Fruit fly (Drosophila melanogaster): ENCODE measurements around the gene hdm.

The hdm gene

DNA sequence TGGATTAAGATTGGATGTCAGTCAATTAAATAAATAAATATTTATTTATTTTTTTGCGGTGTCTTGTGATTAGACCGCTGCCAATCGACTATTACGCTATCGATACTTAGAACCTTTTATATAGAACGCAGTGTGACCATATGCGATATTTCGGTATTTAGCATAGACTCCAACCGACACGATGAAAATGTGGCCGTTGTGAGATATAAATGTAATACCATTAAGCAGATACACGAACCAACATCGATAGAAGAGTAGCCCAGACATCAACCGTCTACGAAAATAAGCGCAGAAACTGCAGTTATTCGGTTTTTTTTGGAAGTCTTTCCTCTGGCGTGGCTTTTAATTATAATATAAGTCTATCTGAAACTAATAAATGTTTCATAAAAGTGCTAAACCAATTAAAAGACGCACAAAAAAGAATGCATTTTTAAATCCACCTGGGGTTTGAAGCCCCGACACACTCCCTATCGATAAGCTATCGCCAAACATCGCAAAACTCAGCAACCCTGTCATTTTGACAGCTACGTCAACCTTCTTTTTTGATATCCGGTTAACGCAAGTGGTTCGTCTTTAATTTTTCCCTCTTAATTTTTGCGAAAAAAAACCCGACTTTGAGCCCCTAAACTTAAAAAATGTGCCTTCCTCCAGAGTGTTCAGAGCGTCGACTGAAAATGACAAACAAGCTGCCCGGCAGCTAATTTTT is 13.4 kb upstream of the hdm start, which contains the start of the genes Dhdds and RpS14a (continued):
- TF ChIP-seq sima (GFP tag; optimal IDR thresholded peaks at IDR 0.05) (no peak), trh (GFP tag; optimal IDR thresholded peaks at IDR 0.05) (peak; percentile 52), Fer3 (tag; optimal IDR thresholded peaks at IDR 0.05) (peak; percentile 24), sob (GFP tag; IDR thresholded peaks at IDR 0.05) (no peak), bigmax (GFP tag; optimal IDR thresholded peaks at IDR 0.05) (no peak), rib (GFP tag; IDR thresholded peaks at IDR 0.05) (no peak), sr (GFP tag; IDR thresholded peaks at IDR 0.05) (no peak), CG1832 (GFP tag; optimal IDR thresholded peaks at IDR 0.05) (no peak), CG11560 (tag; IDR thresholded peaks at IDR 0.05) (peak; percentile 70; the same call in 2 of the 3 replicates), CG11504 (tag; optimal IDR thresholded peaks at IDR 0.05) (no peak), CG15073 (GFP tag; optimal IDR thresholded peaks at IDR 0.05) (no peak), CG18011 (GFP tag; optimal IDR thresholded peaks at IDR 0.05) (peak; percentile 42), dysf (GFP tag; IDR thresholded peaks at IDR 0.05) (peak; percentile 35; the same call in 1 of the 3 replicates), Oli (tag; optimal IDR thresholded peaks at IDR 0.05) (peak; percentile 33), Max (GFP tag; optimal IDR thresholded peaks at IDR 0.05) (peak; percentile 56), ro (GFP tag; IDR thresholded peaks at IDR 0.05) (no peak), luna (GFP tag; optimal IDR thresholded peaks at IDR 0.05) (no peak), knrl (GFP tag; IDR thresholded peaks at IDR 0.05; ENCODE audit: partially characterized antibody) (peak; percentile 89), CG18619 (GFP tag; optimal IDR thresholded peaks at IDR 0.05) (peak; percentile 73), hb (GFP tag; IDR thresholded peaks at IDR 0.05; ENCODE audit: partially characterized antibody) (peak; percentile 75; the same call in 2 of the 3 replicates), CG2202 (tag; optimal IDR thresholded peaks at IDR 0.05) (peak; percentile 26), stc (GFP tag; IDR thresholded peaks at IDR 0.05) (no peak), bbx (GFP tag; IDR thresholded peaks at IDR 0.05; ENCODE audit: partially characterized antibody) (peak; percentile 58), CG30431 (GFP tag; optimal IDR thresholded peaks at IDR 0.05) (peak; percentile 20), CG12769 (tag; optimal IDR thresholded peaks at IDR 0.05) (no peak), pum (GFP tag; optimal IDR thresholded peaks at IDR 0.05) (no peak), CG18764 (GFP tag; optimal IDR thresholded peaks at IDR 0.05) (peak; percentile 25), Lpt (GFP tag; optimal IDR thresholded peaks at IDR 0.05) (no peak), HLH3B (GFP tag; IDR thresholded peaks at IDR 0.05) (no peak), CG3407 (GFP tag; optimal IDR thresholded peaks at IDR 0.05) (peak; percentile 64), nerfin-1 (tag; optimal IDR thresholded peaks at IDR 0.05) (peak; percentile 44), CG11456 (GFP tag; IDR thresholded peaks at IDR 0.05) (peak; percentile 52; the same call in 1 of the 3 replicates), CG7928 (GFP tag; optimal IDR thresholded peaks at IDR 0.05) (peak; percentile 62), tin (GFP tag; optimal IDR thresholded peaks at IDR 0.05) (peak; percentile 17), CG12299 (tag; optimal IDR thresholded peaks at IDR 0.05) (no peak), zen (tag; optimal IDR thresholded peaks at IDR 0.05) (peak; percentile 25), Bteb2 (GFP tag; optimal IDR thresholded peaks at IDR 0.05) (peak; percentile 30), sisA (GFP tag; IDR thresholded peaks at IDR 0.05) (no peak), Dbx (GFP tag; IDR thresholded peaks at IDR 0.05) (0 out of 3 replicates have a peak, but pooled peaks have one; percentile 11), lab (GFP tag; optimal IDR thresholded peaks at IDR 0.05) (peak; percentile 80), ap (GFP tag; IDR thresholded peaks at IDR 0.05) (no peak), Xbp1 (GFP tag; optimal IDR thresholded peaks at IDR 0.05) (peak; percentile 47), CG3065 (GFP tag; optimal IDR thresholded peaks at IDR 0.05) (no peak), CG17612 (GFP tag; IDR thresholded peaks at IDR 0.05) (no peak), CG6683 (GFP tag; optimal IDR thresholded peaks at IDR 0.05) (no peak), BtbVII (GFP tag; optimal IDR thresholded peaks at IDR 0.05) (peak; percentile 54), pan (optimal IDR thresholded peaks at IDR 0.05) (no peak), pan (GFP tag; optimal IDR thresholded peaks at IDR 0.05 in 1 of 2, IDR thresholded peaks at IDR 0.05 in 1 of 2) (peak in 1 of 2 experiments; percentile 26), lbe (GFP tag; optimal IDR thresholded peaks at IDR 0.05) (no peak), her (GFP tag; optimal IDR thresholded peaks at IDR 0.05) (peak; percentile 12)
